Worm (Caenorhabditis elegans) whole organism, midembryonic: ENCODE measurements around the gene hst-2.

Source experiments
- flt-1 ChIP-seq: fragments of 200-800 bp; sonication (Bioruptor generic); IDR thresholded peaks from 2 replicates; pipeline ENCODE4 v1.3.6; 2022; ENCODE audit warnings: missing genetic modification characterization, missing compliant biosample characterization
- med-1 ChIP-seq: sonication (generic microtip); optimal IDR thresholded peaks from 2 replicates; lab custom pipeline; 2017; ENCODE audit warnings: missing genetic modification characterization, mild to moderate bottlenecking, missing compliant biosample characterization, antibody characterized with exemption, missing genetic modification reagents; ENCODE audit not compliant: insufficient read depth
- ztf-23 ChIP-seq: fragments of 200-800 bp; sonication (Bioruptor generic); IDR thresholded peaks from 2 replicates; pipeline ENCODE4 v1.3.6; 2022; ENCODE audit warnings: missing genetic modification reagents, missing genetic modification characterization, missing compliant biosample characterization

- TF ChIP-seq flt-1 (GFP tag; lab: Robert Waterston, UW): no peak
- no peak for TF ChIP-seq ztf-23 (GFP tag; lab: Robert Waterston, UW)
- TF ChIP-seq med-1 (GFP tag; lab: Kevin White, UChicago): no peak
These were observed 21.5 kb downstream of the hst-2 start, which contains the start of gene gnrr-7 for ce11 chrX:11185498-11185897.
